Worm (Caenorhabditis elegans) whole organism, young adult: ENCODE measurements around the gene F40G9.19.

Source experiments
- K11D2.4 ChIP-seq: fragments of 200-800 bp; sonication (Bioruptor generic); IDR thresholded peaks from 2 replicates; pipeline ENCODE4 v1.3.6; 2022; ENCODE audit warnings: missing genetic modification reagents, missing genetic modification characterization, missing compliant biosample characterization
- K12H6.12 ChIP-seq: fragments of 200-800 bp; sonication (Bioruptor generic); optimal IDR thresholded peaks from 2 replicates; lab custom pipeline; 2018; ENCODE audit warnings: mild to moderate bottlenecking, missing genetic modification characterization, missing compliant biosample characterization
- T07F8.4 ChIP-seq: sonication (generic microtip); optimal IDR thresholded peaks from 2 replicates; lab custom pipeline; 2016; ENCODE audit warnings: mild to moderate bottlenecking, missing genetic modification characterization, moderate library complexity, missing compliant biosample characterization
- ceh-91 ChIP-seq: fragments of 200-800 bp; sonication (Bioruptor generic); IDR thresholded peaks from 2 replicates; pipeline ENCODE4 v1.3.6; 2022; ENCODE audit warnings: missing genetic modification reagents, missing genetic modification characterization, missing compliant biosample characterization
- lag-1 ChIP-seq: fragments of 200-800 bp; sonication (Bioruptor generic); IDR thresholded peaks from 2 replicates; pipeline ENCODE4 v1.3.6; 2022; ENCODE audit warnings: missing genetic modification reagents, missing genetic modification characterization, missing compliant biosample characterization
- mxl-1 ChIP-seq: sonication (generic microtip); optimal IDR thresholded peaks from 2 replicates; lab custom pipeline; 2016; ENCODE audit warnings: missing genetic modification characterization, missing compliant biosample characterization
- snpc-1.3 ChIP-seq: sonication (generic microtip); optimal IDR thresholded peaks from 2 replicates; lab custom pipeline; 2017; ENCODE audit warnings: missing genetic modification characterization, mild to moderate bottlenecking, missing compliant biosample characterization, antibody characterized with exemption, moderate library complexity, missing genotype, missing genetic modification reagents; ENCODE audit not compliant: insufficient read depth
- snpc-4 ChIP-seq, 5 experiments: fragments of 150-350 bp in 1 of 5; sonication (generic microtip) in 4 of 5; optimal IDR thresholded peaks; 2 replicates each; lab custom pipeline; 2014 to 2018; ENCODE audit warnings: missing genetic modification characterization in 5 of 5, missing biosample characterization in 3 of 5, antibody characterized with exemption in 2 of 5, mild to moderate bottlenecking in 2 of 5, missing compliant biosample characterization in 2 of 5, missing genotype in 2 of 5, moderate library complexity in 2 of 5, missing genetic modification reagents in 1 of 5
- tbx-9 ChIP-seq: sonication (generic microtip); optimal IDR thresholded peaks from 2 replicates; lab custom pipeline; 2016; ENCODE audit warnings: borderline replicate concordance, missing genetic modification characterization, inconsistent platforms, missing compliant biosample characterization
- tlf-1 ChIP-seq: fragments of 200-800 bp; sonication (Bioruptor generic); optimal IDR thresholded peaks from 2 replicates; lab custom pipeline; 2018; ENCODE audit warnings: mild to moderate bottlenecking, missing genetic modification characterization, missing compliant biosample characterization

- TF ChIP-seq mxl-1 (tag; lab: Kevin White, UChicago) (no peak), K11D2.4 (GFP tag; lab: Robert Waterston, UW) (no peak), ceh-91 (GFP tag; lab: Robert Waterston, UW) (no peak), K12H6.12 (tag; lab: Kevin White, UChicago) (no peak), tlf-1 (no peak), tbx-9 (tag; lab: Kevin White, UChicago) (no peak), snpc-1.3 (tag; lab: Kevin White, UChicago) (no peak), T07F8.4 (tag; lab: Kevin White, UChicago) (no peak), lag-1 (GFP tag; lab: Robert Waterston, UW) (no peak), snpc-4 (GFP tag; optimal IDR thresholded peaks at IDR 0.05; lab: Kevin White, UChicago) (no peak), snpc-4 (tag; optimal IDR thresholded peaks at IDR 0.05; lab: Kevin White, UChicago) (no peak)
Measured at ce11 chrIII:203953-204352, 30.4 kb downstream of the F40G9.19 start.
